Fruit fly (Drosophila melanogaster): ENCODE results near the gene snf.

snf gene

dm6 chrX:5336722-5337121, 27.7 kb downstream of the snf start (continued):
- TF ChIP-seq ase (GFP tag; IDR thresholded peaks at IDR 0.05), result no peak
- no peak for TF ChIP-seq Dip2 (GFP tag; IDR thresholded peaks at IDR 0.05)
- no peak for TF ChIP-seq Spps (tag; optimal IDR thresholded peaks at IDR 0.05)
- TF ChIP-seq CG18476 (GFP tag; optimal IDR thresholded peaks at IDR 0.05), result peak; percentile 12
- TF ChIP-seq Sox100B (GFP tag; optimal IDR thresholded peaks at IDR 0.05), result peak; percentile 63
- no peak for TF ChIP-seq Stat92E (GFP tag; optimal IDR thresholded peaks at IDR 0.05)
- peak; percentile 41 for TF ChIP-seq CG1603 (tag; optimal IDR thresholded peaks at IDR 0.05)
- TF ChIP-seq CG2678 (tag; optimal IDR thresholded peaks at IDR 0.05), result peak; percentile 79
- TF ChIP-seq knrl (GFP tag; IDR thresholded peaks at IDR 0.05; ENCODE audit: partially characterized antibody), result no peak
- no peak for TF ChIP-seq sc (optimal IDR thresholded peaks at IDR 0.05)
- TF ChIP-seq sc (GFP tag; optimal IDR thresholded peaks at IDR 0.05), result no peak
- no peak for TF ChIP-seq jing (GFP tag; optimal IDR thresholded peaks at IDR 0.05)
- no peak for TF ChIP-seq CG7745 (tag; optimal IDR thresholded peaks at IDR 0.05)
- no peak for TF ChIP-seq CG10959 (GFP tag; IDR thresholded peaks at IDR 0.05)
- no peak for TF ChIP-seq dpn (GFP tag; optimal IDR thresholded peaks at IDR 0.05)
- peak; percentile 11 for TF ChIP-seq nerfin-1 (tag; optimal IDR thresholded peaks at IDR 0.05)
- peak; percentile 32 for TF ChIP-seq tap (tag; optimal IDR thresholded peaks at IDR 0.05)
- TF ChIP-seq Elba2 (GFP tag; optimal IDR thresholded peaks at IDR 0.05), result no peak
- TF ChIP-seq scrt (GFP tag; optimal IDR thresholded peaks at IDR 0.05), result peak; percentile 51
- TF ChIP-seq CG15073 (GFP tag; optimal IDR thresholded peaks at IDR 0.05), result no peak
- TF ChIP-seq zen2 (GFP tag; IDR thresholded peaks at IDR 0.05; ENCODE audit: partially characterized antibody), result no peak
- TF ChIP-seq CG11696 (GFP tag; IDR thresholded peaks at IDR 0.05), result 0 out of 2 replicates have a peak, but pooled peaks have one; percentile 14
- no peak for TF ChIP-seq chm (GFP tag; IDR thresholded peaks at IDR 0.05)
- peak; percentile 9 for TF ChIP-seq Usf (GFP tag; optimal IDR thresholded peaks at IDR 0.05)
- TF ChIP-seq CG13775 (GFP tag; optimal IDR thresholded peaks at IDR 0.05), result no peak
- TF ChIP-seq CG18262 (tag; optimal IDR thresholded peaks at IDR 0.05), result peak; percentile 19
- TF ChIP-seq otp (GFP tag; IDR thresholded peaks at IDR 0.05), result no peak
- no peak for TF ChIP-seq CG4282 (GFP tag; optimal IDR thresholded peaks at IDR 0.05)
- no peak for TF ChIP-seq CG7987 (GFP tag; optimal IDR thresholded peaks at IDR 0.05)
- no peak for TF ChIP-seq oc (tag; optimal IDR thresholded peaks at IDR 0.05)
- TF ChIP-seq CG7271 (tag; optimal IDR thresholded peaks at IDR 0.05), result no peak
- TF ChIP-seq CG13123 (GFP tag; optimal IDR thresholded peaks at IDR 0.05), result no peak
- TF ChIP-seq CG17912 (GFP tag; optimal IDR thresholded peaks at IDR 0.05), result no peak
- peak; percentile 31 for TF ChIP-seq Asciz (GFP tag; optimal IDR thresholded peaks at IDR 0.05)
- no peak for TF ChIP-seq Hr3 (GFP tag; optimal IDR thresholded peaks at IDR 0.05)
- peak; percentile 29 for TF ChIP-seq CG30403 (GFP tag; optimal IDR thresholded peaks at IDR 0.05)
- TF ChIP-seq CG5953 (GFP tag; IDR thresholded peaks at IDR 0.05), result no peak
- no peak for TF ChIP-seq Awh (GFP tag; IDR thresholded peaks at IDR 0.05)
- no peak for TF ChIP-seq disco-r (GFP tag; optimal IDR thresholded peaks at IDR 0.05)
- TF ChIP-seq ash1 (GFP tag; optimal IDR thresholded peaks at IDR 0.05), result no peak
- no peak for TF ChIP-seq CG3838 (GFP tag; optimal IDR thresholded peaks at IDR 0.05)
- no peak for TF ChIP-seq CG2129 (GFP tag; IDR thresholded peaks at IDR 0.05; ENCODE audit: partially characterized antibody)
- TF ChIP-seq CG12769 (tag; optimal IDR thresholded peaks at IDR 0.05), result peak; percentile 65
- no peak for TF ChIP-seq Mrtf (GFP tag; IDR thresholded peaks at IDR 0.05)
- no peak for TF ChIP-seq ab (GFP tag; optimal IDR thresholded peaks at IDR 0.05)
- no peak for TF ChIP-seq B-H1 (GFP tag; IDR thresholded peaks at IDR 0.05)
- no peak for TF ChIP-seq HLH4C (GFP tag; IDR thresholded peaks at IDR 0.05; ENCODE audit: partially characterized antibody)
- no peak for TF ChIP-seq CG3407 (GFP tag; optimal IDR thresholded peaks at IDR 0.05)
- TF ChIP-seq NC2α (GFP tag; optimal IDR thresholded peaks at IDR 0.05), result no peak
- TF ChIP-seq Pdp1 (GFP tag; optimal IDR thresholded peaks at IDR 0.05), result peak in 1 of 2 experiments; percentile 29
- no peak for TF ChIP-seq CG17568 (GFP tag; optimal IDR thresholded peaks at IDR 0.05)

Data from whole organism, embryonic.